Fruit fly (Drosophila melanogaster): ENCODE measurements around the gene Acsx2.

The Acsx2 gene

DNA sequence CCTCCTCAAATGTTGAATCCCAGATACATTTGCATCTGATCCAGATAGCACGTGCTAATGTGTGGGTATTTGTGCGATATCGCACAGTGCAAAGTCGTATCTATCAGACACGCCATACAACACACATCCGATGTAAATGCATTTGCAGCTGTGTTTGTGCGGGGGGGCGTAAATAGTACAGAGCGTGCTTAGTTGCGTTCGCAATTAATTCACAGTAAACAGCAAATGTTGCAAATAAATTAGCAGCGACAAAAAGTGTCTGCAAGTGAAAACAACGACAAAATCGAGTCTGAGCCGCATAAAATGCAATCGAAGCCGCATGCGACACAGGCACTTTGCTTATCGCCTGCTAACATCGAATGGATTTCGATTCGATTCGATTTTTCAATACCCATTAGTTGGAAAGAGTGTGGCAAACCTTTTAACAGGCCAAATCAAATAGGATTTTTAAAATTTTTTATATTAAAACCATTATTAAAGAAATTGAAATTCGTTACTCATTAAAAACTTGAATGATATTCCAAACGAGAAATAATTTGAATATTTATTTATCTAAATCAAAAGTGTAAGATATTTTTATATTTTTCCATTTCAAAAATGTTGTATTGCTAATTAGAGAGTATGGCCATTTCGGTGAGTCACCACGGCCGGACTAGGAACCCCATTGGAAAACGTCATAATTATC, 29.3 kb downstream of the Acsx2 start (continued):
- TF ChIP-seq pho (GFP tag; optimal IDR thresholded peaks at IDR 0.05) = no peak
- no peak for TF ChIP-seq CG33213 (GFP tag; optimal IDR thresholded peaks at IDR 0.05)
- no peak for TF ChIP-seq CG1603 (tag; optimal IDR thresholded peaks at IDR 0.05)
- TF ChIP-seq gem (tag; optimal IDR thresholded peaks at IDR 0.05) = peak; percentile 4
- no peak for TF ChIP-seq wor (GFP tag; IDR thresholded peaks at IDR 0.05)
- peak; percentile 22; the same call in 1 of the 2 replicates for TF ChIP-seq Drgx (GFP tag; IDR thresholded peaks at IDR 0.05)
- TF ChIP-seq ewg (GFP tag; optimal IDR thresholded peaks at IDR 0.05) = no peak
- TF ChIP-seq Doc3 (GFP tag; IDR thresholded peaks at IDR 0.05; ENCODE audit: partially characterized antibody) = no peak
- TF ChIP-seq Max (GFP tag; optimal IDR thresholded peaks at IDR 0.05) = no peak
- TF ChIP-seq CG4854 (GFP tag; optimal IDR thresholded peaks at IDR 0.05) = no peak
- TF ChIP-seq D19A (tag; optimal IDR thresholded peaks at IDR 0.05) = no peak
- TF ChIP-seq CG16863 (GFP tag; optimal IDR thresholded peaks at IDR 0.05) = no peak
- TF ChIP-seq CG31441 (GFP tag; IDR thresholded peaks at IDR 0.05) = peak; percentile 46; the same call in 1 of the 2 replicates
- TF ChIP-seq dmrt99B (tag; optimal IDR thresholded peaks at IDR 0.05) = no peak
- no peak for TF ChIP-seq Six4 (GFP tag; optimal IDR thresholded peaks at IDR 0.05)
- no peak for TF ChIP-seq ftz-f1 (GFP tag; optimal IDR thresholded peaks at IDR 0.05)
- TF ChIP-seq CG7357 (GFP tag; IDR thresholded peaks at IDR 0.05) = no peak
- TF ChIP-seq Oli (tag; optimal IDR thresholded peaks at IDR 0.05) = no peak
- no peak for TF ChIP-seq lbe (GFP tag; optimal IDR thresholded peaks at IDR 0.05)
- TF ChIP-seq CG34224 (GFP tag; IDR thresholded peaks at IDR 0.05; ENCODE audit: partially characterized antibody) = no peak
- TF ChIP-seq sc (optimal IDR thresholded peaks at IDR 0.05) = no peak
- no peak for TF ChIP-seq sc (GFP tag; optimal IDR thresholded peaks at IDR 0.05)
- no peak for TF ChIP-seq CG7987 (GFP tag; optimal IDR thresholded peaks at IDR 0.05)
- TF ChIP-seq tll (GFP tag; optimal IDR thresholded peaks at IDR 0.05) = no peak
- TF ChIP-seq Sox102F (GFP tag; optimal IDR thresholded peaks at IDR 0.05) = no peak
- no peak for TF ChIP-seq CG8944 (GFP tag; optimal IDR thresholded peaks at IDR 0.05)
- no peak for TF ChIP-seq wek (GFP tag; optimal IDR thresholded peaks at IDR 0.05)
- no peak for TF ChIP-seq CG15696 (tag; optimal IDR thresholded peaks at IDR 0.05)
- TF ChIP-seq chn (GFP tag; optimal IDR thresholded peaks at IDR 0.05) = no peak
- TF ChIP-seq sr (GFP tag; IDR thresholded peaks at IDR 0.05) = no peak
- no peak for TF ChIP-seq D (optimal IDR thresholded peaks at IDR 0.05)
- TF ChIP-seq D (GFP tag; optimal IDR thresholded peaks at IDR 0.05) = no peak

DNA sequence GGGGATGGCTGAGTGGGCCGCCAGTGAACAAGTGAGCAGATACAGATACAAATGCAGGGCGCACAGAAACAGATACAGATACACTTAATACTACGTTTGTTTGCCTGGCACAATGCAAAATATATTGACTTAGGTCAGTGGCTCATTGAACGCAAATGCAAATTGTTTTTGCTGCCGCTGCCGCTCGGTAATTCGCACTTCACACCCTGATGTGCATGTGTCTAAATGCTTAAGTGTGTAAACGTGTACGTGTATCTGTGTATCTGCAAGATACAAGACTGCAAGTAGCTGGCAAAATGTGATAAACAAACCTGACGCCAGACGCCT, 29.8 kb downstream of the Acsx2 start:
- peak; percentile 67 for TF ChIP-seq CG15479 (GFP tag; optimal IDR thresholded peaks at IDR 0.05)
- TF ChIP-seq CG14441 (GFP tag; IDR thresholded peaks at IDR 0.05) = no peak
- no peak for TF ChIP-seq Mes4 (GFP tag; optimal IDR thresholded peaks at IDR 0.05)
- no peak for TF ChIP-seq CG31441 (GFP tag; IDR thresholded peaks at IDR 0.05)
- TF ChIP-seq CG10565 (GFP tag; optimal IDR thresholded peaks at IDR 0.05) = no peak
- TF ChIP-seq Six4 (GFP tag; optimal IDR thresholded peaks at IDR 0.05) = no peak
- TF ChIP-seq pzg (GFP tag; optimal IDR thresholded peaks at IDR 0.05) = no peak

DNA sequence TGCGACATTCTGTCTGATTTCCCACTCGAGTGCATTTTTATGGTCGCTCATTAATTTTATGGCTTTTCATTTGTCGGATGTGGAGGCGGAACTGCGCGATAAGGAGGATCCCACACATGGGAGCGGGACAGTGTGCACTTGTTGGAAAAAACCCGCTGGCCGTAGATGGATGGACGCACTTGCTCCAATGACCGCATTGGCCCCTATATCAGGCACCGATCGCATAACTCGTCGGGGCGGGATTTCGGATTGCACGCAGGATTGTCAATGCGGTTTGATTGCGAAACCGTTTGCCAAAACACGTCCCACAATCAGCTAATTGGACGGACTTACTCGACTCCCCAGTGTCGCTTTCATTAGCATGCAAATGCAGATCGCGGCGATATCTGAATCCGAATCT, 33.0 kb downstream of the Acsx2 start:
- no peak for TF ChIP-seq wor (GFP tag; IDR thresholded peaks at IDR 0.05)
- TF ChIP-seq Hsf (GFP tag; optimal IDR thresholded peaks at IDR 0.05) = no peak
- no peak for TF ChIP-seq ewg (GFP tag; optimal IDR thresholded peaks at IDR 0.05)
- no peak for TF ChIP-seq CG3065 (GFP tag; optimal IDR thresholded peaks at IDR 0.05)
- no peak for TF ChIP-seq Taf1 (GFP tag; IDR thresholded peaks at IDR 0.05)
- no peak for TF ChIP-seq CG16779 (GFP tag; IDR thresholded peaks at IDR 0.05)
- TF ChIP-seq NfI (GFP tag; optimal IDR thresholded peaks at IDR 0.05) = no peak
- TF ChIP-seq dpn (GFP tag; optimal IDR thresholded peaks at IDR 0.05) = no peak
- no peak for TF ChIP-seq HmgD (GFP tag; optimal IDR thresholded peaks at IDR 0.05)
- no peak for TF ChIP-seq CG17385 (GFP tag; optimal IDR thresholded peaks at IDR 0.05)
- TF ChIP-seq hth (optimal IDR thresholded peaks at IDR 0.05) = no peak
- no peak for TF ChIP-seq Neu2 (GFP tag; optimal IDR thresholded peaks at IDR 0.05; ENCODE audit: borderline replicate concordance)
